Worm (Caenorhabditis elegans) whole organism, young adult: ENCODE measurements around the gene C33B4.4.

Experiments used
- B0261.1 ChIP-seq: sonication (generic microtip); optimal IDR thresholded peaks from 2 replicates; lab custom pipeline; 2016; ENCODE audit warnings: mild to moderate bottlenecking, missing genetic modification characterization, moderate library complexity, missing compliant biosample characterization
- B0336.3 ChIP-seq: fragments of 200-800 bp; sonication (Bioruptor generic); IDR thresholded peaks from 2 replicates; pipeline ENCODE4 v1.3.6; 2022; ENCODE audit warnings: missing genetic modification characterization, missing compliant biosample characterization
- F10E7.11 ChIP-seq: sonication (generic microtip); optimal IDR thresholded peaks from 2 replicates; lab custom pipeline; 2017; ENCODE audit warnings: mild to moderate bottlenecking, missing genetic modification characterization, moderate library complexity, missing compliant biosample characterization
- F52B5.7 ChIP-seq: sonication (generic microtip); optimal IDR thresholded peaks from 2 replicates; lab custom pipeline; 2016; ENCODE audit warnings: mild to moderate bottlenecking, missing genetic modification characterization, missing compliant biosample characterization
- F57A8.1 ChIP-seq: fragments of 200-800 bp; sonication (Bioruptor generic); optimal IDR thresholded peaks from 2 replicates; lab custom pipeline; 2018; ENCODE audit warnings: mild to moderate bottlenecking, missing genetic modification characterization, moderate library complexity, missing compliant biosample characterization
- T07F8.4 ChIP-seq: sonication (generic microtip); optimal IDR thresholded peaks from 2 replicates; lab custom pipeline; 2016; ENCODE audit warnings: mild to moderate bottlenecking, missing genetic modification characterization, moderate library complexity, missing compliant biosample characterization
- Y95B8A.8 ChIP-seq: fragments of 200-800 bp; sonication (Bioruptor generic); IDR thresholded peaks from 2 replicates; pipeline ENCODE4 v1.3.6; 2022; ENCODE audit warnings: missing genetic modification reagents, missing genetic modification characterization, missing compliant biosample characterization
- akir-1 ChIP-seq: fragments of 200-800 bp; sonication (Bioruptor generic); optimal IDR thresholded peaks from 2 replicates; lab custom pipeline; 2018; ENCODE audit warnings: mild to moderate bottlenecking, missing genetic modification characterization, moderate library complexity, missing compliant biosample characterization
- ama-1 ChIP-seq, 3 experiments: fragments of 150-350 bp in 1 of 3; sonication (generic microtip) in 2 of 3; optimal IDR thresholded peaks; 2 replicates each; lab custom pipeline; 2014 to 2018; ENCODE audit warnings: missing biosample characterization in 2 of 3, missing genetic modification characterization in 2 of 3, missing genetic modification reagents in 2 of 3
- atf-7 ChIP-seq: sonication (generic microtip); optimal IDR thresholded peaks from 2 replicates; lab custom pipeline; 2017; ENCODE audit warnings: mild to moderate bottlenecking, missing genetic modification characterization, missing compliant biosample characterization
- attf-3 ChIP-seq: fragments of 200-800 bp; sonication (Bioruptor generic); conservative IDR thresholded peaks from 2 replicates; pipeline ENCODE4 v1.3.6; 2022; ENCODE audit warnings: missing genetic modification reagents, missing genetic modification characterization, missing compliant biosample characterization
- attf-5 ChIP-seq: fragments of 200-800 bp; sonication (Bioruptor generic); optimal IDR thresholded peaks from 2 replicates; lab custom pipeline; 2018; ENCODE audit warnings: mild to moderate bottlenecking, missing genetic modification characterization, missing compliant biosample characterization
- attf-6 ChIP-seq: fragments of 200-800 bp; sonication (Bioruptor generic); IDR thresholded peaks from 2 replicates; pipeline ENCODE4 v1.3.6; 2022; ENCODE audit warnings: missing genetic modification reagents, missing genetic modification characterization, missing compliant biosample characterization
- bed-2 ChIP-seq: fragments of 200-800 bp; sonication (Bioruptor generic); IDR thresholded peaks from 2 replicates; pipeline ENCODE4 v1.3.6; 2022; ENCODE audit warnings: missing genetic modification reagents, missing genetic modification characterization, missing compliant biosample characterization
- cebp-2 ChIP-seq: fragments of 200-800 bp; sonication (Bioruptor generic); IDR thresholded peaks from 2 replicates; pipeline ENCODE4 v1.3.6; 2022; ENCODE audit warnings: missing genetic modification characterization, missing compliant biosample characterization
- ceh-100 ChIP-seq: fragments of 200-800 bp; sonication (Bioruptor generic); IDR thresholded peaks from 2 replicates; pipeline ENCODE4 v1.3.6; 2022; ENCODE audit warnings: missing genetic modification reagents, missing genetic modification characterization, missing compliant biosample characterization
- ceh-27 ChIP-seq: fragments of 200-800 bp; sonication (Bioruptor generic); optimal IDR thresholded peaks from 2 replicates; lab custom pipeline; 2018; ENCODE audit warnings: mild to moderate bottlenecking, missing genetic modification characterization, moderate library complexity, missing compliant biosample characterization
- ceh-58 ChIP-seq: fragments of 200-800 bp; sonication (Bioruptor generic); IDR thresholded peaks from 2 replicates; pipeline ENCODE4 v1.3.6; 2022; ENCODE audit warnings: missing genetic modification characterization, missing compliant biosample characterization
- ceh-79 ChIP-seq: sonication (generic microtip); optimal IDR thresholded peaks from 2 replicates; lab custom pipeline; 2017; ENCODE audit warnings: mild to moderate bottlenecking, missing genetic modification characterization, missing compliant biosample characterization
- dpl-1 ChIP-seq: fragments of 150-350 bp; optimal IDR thresholded peaks from 2 replicates; lab custom pipeline; 2014; ENCODE audit warnings: missing biosample characterization, missing genetic modification reagents, missing genetic modification characterization
- efl-1 ChIP-seq: fragments of 150-350 bp; optimal IDR thresholded peaks from 2 replicates; lab custom pipeline; 2014; ENCODE audit warnings: missing biosample characterization, missing genetic modification reagents, missing genetic modification characterization
- egl-44 ChIP-seq: fragments of 200-800 bp; sonication (Bioruptor generic); IDR thresholded peaks from 2 replicates; pipeline ENCODE4 v1.3.6; 2022; ENCODE audit warnings: missing genetic modification reagents, missing genetic modification characterization, missing compliant biosample characterization
- egrh-3 ChIP-seq: fragments of 200-800 bp; sonication (Bioruptor generic); IDR thresholded peaks from 2 replicates; pipeline ENCODE4 v1.3.6; 2022; ENCODE audit warnings: missing genetic modification reagents, missing genetic modification characterization, missing compliant biosample characterization
- him-1 ChIP-seq: sonication (generic microtip); optimal IDR thresholded peaks from 2 replicates; lab custom pipeline; 2016; ENCODE audit warnings: missing genotype, missing genetic modification reagents, missing genetic modification characterization, missing compliant biosample characterization
- hlh-12 ChIP-seq: sonication (generic microtip); optimal IDR thresholded peaks from 2 replicates; lab custom pipeline; 2016; ENCODE audit warnings: missing genetic modification characterization, missing compliant biosample characterization
- hlh-26 ChIP-seq: fragments of 200-800 bp; sonication (Bioruptor generic); conservative IDR thresholded peaks from 2 replicates; pipeline ENCODE4 v1.3.6; 2022; ENCODE audit warnings: missing genetic modification reagents, missing genetic modification characterization, missing compliant biosample characterization
- lag-1 ChIP-seq: fragments of 200-800 bp; sonication (Bioruptor generic); IDR thresholded peaks from 2 replicates; pipeline ENCODE4 v1.3.6; 2022; ENCODE audit warnings: missing genetic modification reagents, missing genetic modification characterization, missing compliant biosample characterization
- let-607 ChIP-seq, 2 experiments: fragments of 200-800 bp in 1 of 2; sonication (Bioruptor generic) in 1 of 2; sonication (generic microtip) in 1 of 2; optimal IDR thresholded peaks; 2 replicates each; lab custom pipeline; 2016 to 2018; ENCODE audit warnings: mild to moderate bottlenecking in 2 of 2, missing compliant biosample characterization in 2 of 2, missing genetic modification characterization in 2 of 2, moderate library complexity in 2 of 2, missing genotype in 1 of 2
- lin-54 ChIP-seq: fragments of 200-800 bp; sonication (Bioruptor generic); optimal IDR thresholded peaks from 2 replicates; lab custom pipeline; 2018; ENCODE audit warnings: mild to moderate bottlenecking, missing genetic modification characterization, missing compliant biosample characterization
- madf-3 ChIP-seq: fragments of 200-800 bp; sonication (Bioruptor generic); IDR thresholded peaks from 2 replicates; pipeline ENCODE4 v1.3.6; 2022; ENCODE audit warnings: missing genetic modification reagents, missing genetic modification characterization, missing compliant biosample characterization
- mel-28 ChIP-seq: sonication (generic microtip); optimal IDR thresholded peaks from 2 replicates; lab custom pipeline; 2016; ENCODE audit warnings: borderline replicate concordance, mild to moderate bottlenecking, missing genetic modification characterization, missing compliant biosample characterization
- mes-4 ChIP-seq: sonication (generic microtip); optimal IDR thresholded peaks from 2 replicates; lab custom pipeline; 2016; ENCODE audit warnings: missing genotype, missing genetic modification characterization, missing compliant biosample characterization
- nfya-1 ChIP-seq: sonication (generic microtip); optimal IDR thresholded peaks from 2 replicates; lab custom pipeline; 2017; ENCODE audit warnings: antibody characterized with exemption, missing compliant biosample characterization, missing genetic modification characterization, borderline replicate concordance; ENCODE audit not compliant: insufficient read depth
- nhr-80 ChIP-seq: sonication (generic microtip); optimal IDR thresholded peaks from 2 replicates; lab custom pipeline; 2016; ENCODE audit warnings: missing genetic modification characterization, missing compliant biosample characterization
- sea-2 ChIP-seq: fragments of 200-800 bp; sonication (Bioruptor generic); IDR thresholded peaks from 2 replicates; pipeline ENCODE4 v1.3.6; 2022; ENCODE audit warnings: missing genetic modification characterization, missing compliant biosample characterization
- tlf-1 ChIP-seq: fragments of 200-800 bp; sonication (Bioruptor generic); optimal IDR thresholded peaks from 2 replicates; lab custom pipeline; 2018; ENCODE audit warnings: mild to moderate bottlenecking, missing genetic modification characterization, missing compliant biosample characterization
- xnd-1 ChIP-seq: sonication (generic microtip); optimal IDR thresholded peaks from 2 replicates; lab custom pipeline; 2016; ENCODE audit warnings: missing genotype, missing genetic modification reagents, missing genetic modification characterization, missing compliant biosample characterization
- zfh-2 ChIP-seq: fragments of 200-800 bp; sonication (Bioruptor generic); conservative IDR thresholded peaks from 2 replicates; pipeline ENCODE4 v1.3.6; 2022; ENCODE audit warnings: missing genetic modification reagents, missing genetic modification characterization, missing compliant biosample characterization
- zim-3 ChIP-seq: sonication (generic microtip); optimal IDR thresholded peaks from 2 replicates; lab custom pipeline; 2017; ENCODE audit warnings: mild to moderate bottlenecking, missing genetic modification characterization, moderate library complexity, missing compliant biosample characterization
- ztf-18 ChIP-seq: sonication (generic microtip); optimal IDR thresholded peaks from 2 replicates; lab custom pipeline; 2016; ENCODE audit warnings: missing genotype, mild to moderate bottlenecking, missing genetic modification characterization, missing compliant biosample characterization

The C33B4.4 gene

DNA sequence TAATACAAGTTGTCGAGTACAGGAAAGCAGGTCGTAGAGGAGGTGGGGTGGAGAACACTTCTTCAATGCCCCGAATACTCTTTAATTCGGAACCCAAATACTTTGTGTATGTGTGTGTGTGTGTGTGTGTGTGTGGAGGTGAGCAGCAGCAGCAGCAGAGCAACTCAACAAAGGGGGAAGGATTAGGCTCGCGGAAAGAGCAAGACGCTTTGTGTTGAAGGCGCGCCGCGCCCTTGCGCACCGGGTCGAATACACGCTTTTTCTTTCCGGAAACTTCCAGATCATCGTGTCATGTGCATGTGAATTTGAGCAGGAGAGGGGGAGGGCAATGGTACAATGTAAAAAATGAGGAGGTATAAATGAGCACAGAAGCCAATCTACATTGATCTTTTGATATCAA is 15.5 kb upstream of the C33B4.4 start:
- TF ChIP-seq zfh-2 (GFP tag; lab: Robert Waterston, UW) (peak; percentile 60), ceh-58 (GFP tag; lab: Robert Waterston, UW) (no peak)

DNA sequence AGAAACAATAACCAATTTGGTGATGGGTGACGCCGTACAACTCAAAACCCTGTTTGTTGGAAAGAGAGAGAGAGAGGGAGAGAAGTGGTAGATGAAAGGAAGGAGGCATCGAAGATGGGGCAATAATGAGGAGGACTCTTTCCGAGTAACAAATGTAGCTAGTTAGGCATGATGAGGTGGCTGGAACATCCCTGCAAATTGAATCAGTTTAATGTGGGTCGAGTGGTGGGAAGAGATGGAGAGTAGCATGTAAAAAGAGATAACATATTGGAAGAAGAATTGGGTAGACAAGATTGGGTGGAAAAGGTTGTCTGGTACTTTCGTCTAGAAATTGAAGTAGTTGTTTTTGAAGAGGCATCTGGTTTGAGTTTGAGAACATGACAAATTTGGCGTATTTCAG is 13.0 kb upstream of the C33B4.4 start:
- TF ChIP-seq attf-3 (GFP tag; lab: Robert Waterston, UW) = 0 out of 2 replicates have a peak, but pooled peaks have one; percentile 25
- TF ChIP-seq ceh-79 (tag; lab: Kevin White, UChicago) = no peak

DNA sequence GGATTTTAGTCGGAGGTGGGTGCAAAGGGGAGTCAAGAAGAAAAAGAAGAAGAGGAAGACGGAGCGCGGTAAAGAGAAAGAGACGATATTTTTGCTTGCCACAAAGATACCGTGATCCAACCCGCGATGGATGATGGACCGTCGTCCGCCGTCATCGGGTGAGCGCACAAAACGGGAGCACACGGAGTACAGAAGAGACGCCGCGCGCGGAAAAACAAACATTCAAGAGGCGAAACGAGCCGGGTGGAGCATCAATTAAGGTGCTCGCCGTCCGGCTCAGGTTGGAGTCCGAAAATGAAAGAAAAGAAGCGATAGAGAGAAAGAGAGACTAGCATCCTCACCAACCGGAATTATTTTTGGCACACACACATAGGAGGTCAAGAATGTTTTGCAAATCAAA is 10.5 kb upstream of the C33B4.4 start:
- peak; percentile 72 for TF ChIP-seq zfh-2 (GFP tag; lab: Robert Waterston, UW)
- no peak for TF ChIP-seq xnd-1
- peak; percentile 15; the same call in 1 of the 2 replicates for TF ChIP-seq egrh-3 (GFP tag; lab: Robert Waterston, UW)
- no peak for TF ChIP-seq akir-1 (GFP tag; lab: Kevin White, UChicago)
- TF ChIP-seq zim-3 (tag; lab: Kevin White, UChicago) = no peak
- no peak for TF ChIP-seq F10E7.11 (tag; lab: Kevin White, UChicago)

DNA sequence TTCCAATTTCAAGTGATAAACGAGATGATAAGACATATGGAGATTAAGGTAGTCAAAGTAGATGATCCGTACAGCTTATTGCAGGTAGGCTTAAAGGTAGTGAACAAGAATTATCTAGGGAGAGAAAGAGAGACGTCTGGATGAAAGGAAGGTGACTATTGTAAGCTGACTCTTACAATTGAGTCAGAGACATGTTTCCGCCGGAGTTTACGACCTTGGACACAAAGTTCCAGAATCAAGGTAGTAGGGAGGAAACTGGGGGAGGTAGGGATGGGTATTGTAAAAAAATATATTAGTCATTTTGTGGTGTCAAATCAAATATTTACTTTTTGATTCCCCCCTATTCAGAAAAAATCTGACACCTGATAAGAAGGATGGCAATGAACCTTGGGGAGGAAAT is 9.1 kb upstream of the C33B4.4 start:
- no peak for TF ChIP-seq ceh-100 (GFP tag; lab: Robert Waterston, UW)
- TF ChIP-seq hlh-26 = no peak
- TF ChIP-seq Y95B8A.8 = no peak
- TF ChIP-seq madf-3 (GFP tag; lab: Robert Waterston, UW) = no peak
- no peak for TF ChIP-seq nhr-80 (tag; lab: Kevin White, UChicago)
- no peak for TF ChIP-seq B0336.3
- no peak for TF ChIP-seq ceh-27 (GFP tag; lab: Kevin White, UChicago)

DNA sequence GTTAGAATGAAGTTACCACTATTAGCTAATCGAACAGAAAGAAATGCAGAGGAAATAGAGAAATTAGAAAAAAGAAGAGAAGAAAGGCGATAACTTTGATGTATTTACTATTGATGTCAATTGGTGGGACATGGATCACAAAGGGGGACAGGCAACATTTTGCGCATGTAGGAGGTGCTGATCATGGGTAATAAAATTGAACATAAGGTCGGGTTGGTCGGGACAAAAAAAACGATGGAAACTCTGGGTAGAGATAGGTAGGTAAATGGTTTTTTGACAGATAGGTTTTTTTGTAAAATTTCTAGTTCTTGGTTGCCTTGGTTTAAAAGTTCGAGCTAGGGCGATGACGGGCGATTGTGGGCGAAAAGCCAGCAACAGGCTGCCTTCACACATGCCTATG is 7.6 kb upstream of the C33B4.4 start, which contains the start of gene shn-1:
TSS of gene shn-1 (minus strand) at position 101 of the 400 bp plus-strand sequence.
- TF ChIP-seq tlf-1 (GFP tag; lab: Kevin White, UChicago) (no peak), ceh-79 (tag; lab: Kevin White, UChicago) (no peak), cebp-2 (GFP tag; lab: Robert Waterston, UW) (no peak), lag-1 (no peak), him-1 (tag; lab: Kevin White, UChicago) (no peak), sea-2 (no peak), T07F8.4 (tag; lab: Kevin White, UChicago) (no peak), efl-1 (GFP tag; lab: Kevin White, UChicago) (no peak), ama-1 (optimal IDR thresholded peaks at IDR 0.05; lab: Kevin White, UChicago) (no peak), ama-1 (GFP tag; optimal IDR thresholded peaks at IDR 0.05; lab: Kevin White, UChicago) (no peak), lin-54 (no peak), bed-2 (GFP tag; lab: Robert Waterston, UW) (no peak)
- TF ChIP-seq, all 124 proteins: peak for 0

DNA sequence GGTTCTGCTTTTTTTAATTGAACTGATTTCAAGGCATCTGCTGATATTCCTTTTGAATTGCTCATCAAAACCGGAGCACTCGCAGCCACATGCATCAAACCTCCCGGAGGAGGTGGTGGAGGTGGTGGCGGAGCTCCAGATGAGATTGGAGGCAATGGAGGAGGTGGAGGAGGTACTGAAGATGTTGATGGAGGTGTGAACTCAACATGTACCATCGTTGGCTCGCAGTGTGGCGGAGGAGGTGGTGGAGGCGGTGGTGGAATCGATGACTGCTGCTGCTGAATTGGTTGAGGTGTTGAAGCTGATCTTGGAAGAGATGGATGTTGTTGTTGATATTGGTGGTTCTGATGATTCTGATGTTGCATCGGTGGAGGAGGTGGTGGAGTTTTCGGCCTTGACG is 3.7 kb upstream of the C33B4.4 start:
- TF ChIP-seq egrh-3 (GFP tag; lab: Robert Waterston, UW) (peak; percentile 8; the same call in 1 of the 2 replicates), ceh-58 (GFP tag; lab: Robert Waterston, UW) (0 out of 2 replicates have a peak, but pooled peaks have one; percentile 24), mes-4 (tag; lab: Kevin White, UChicago) (no peak), atf-7 (tag; lab: Kevin White, UChicago) (no peak), F57A8.1 (GFP tag; lab: Kevin White, UChicago) (no peak), dpl-1 (GFP tag; lab: Kevin White, UChicago) (no peak), B0261.1 (tag; lab: Kevin White, UChicago) (no peak), bed-2 (GFP tag; lab: Robert Waterston, UW) (no peak), ama-1 (optimal IDR thresholded peaks at IDR 0.05; lab: Kevin White, UChicago) (no peak), ama-1 (GFP tag; optimal IDR thresholded peaks at IDR 0.05; lab: Kevin White, UChicago) (no peak), mel-28 (tag; lab: Kevin White, UChicago) (no peak), attf-5 (GFP tag; lab: Kevin White, UChicago) (no peak), egl-44 (GFP tag; lab: Robert Waterston, UW) (no peak), nfya-1 (tag; lab: Kevin White, UChicago) (no peak), ztf-18 (tag; lab: Kevin White, UChicago) (no peak), attf-6 (GFP tag; lab: Robert Waterston, UW) (no peak), let-607 (tag; optimal IDR thresholded peaks at IDR 0.05; lab: Kevin White, UChicago) (no peak), attf-3 (GFP tag; lab: Robert Waterston, UW) (no peak), hlh-12 (tag; lab: Kevin White, UChicago) (no peak), F52B5.7 (no peak), ceh-79 (tag; lab: Kevin White, UChicago) (no peak)
